Worm (Caenorhabditis elegans) whole organism, young adult: ENCODE data around the gene str-61.

Experiments used
- B0261.1 ChIP-seq: sonication (generic microtip); optimal IDR thresholded peaks from 2 replicates; lab custom pipeline; 2016; ENCODE audit warnings: mild to moderate bottlenecking, missing genetic modification characterization, moderate library complexity, missing compliant biosample characterization
- D2030.7 ChIP-seq: fragments of 200-800 bp; sonication (Bioruptor generic); IDR thresholded peaks from 2 replicates; pipeline ENCODE4 v1.3.6; 2022; ENCODE audit warnings: missing genetic modification reagents, missing genetic modification characterization, missing compliant biosample characterization
- F22D6.2 ChIP-seq: sonication (generic microtip); optimal IDR thresholded peaks from 2 replicates; lab custom pipeline; 2016; ENCODE audit warnings: mild to moderate bottlenecking, missing genetic modification characterization, missing compliant biosample characterization
- F37B4.10 ChIP-seq: fragments of 200-800 bp; sonication (Bioruptor generic); IDR thresholded peaks from 2 replicates; pipeline ENCODE4 v1.3.6; 2022; ENCODE audit warnings: missing genetic modification characterization, missing compliant biosample characterization
- F57A8.1 ChIP-seq: fragments of 200-800 bp; sonication (Bioruptor generic); optimal IDR thresholded peaks from 2 replicates; lab custom pipeline; 2018; ENCODE audit warnings: mild to moderate bottlenecking, missing genetic modification characterization, moderate library complexity, missing compliant biosample characterization
- K11D2.4 ChIP-seq: fragments of 200-800 bp; sonication (Bioruptor generic); IDR thresholded peaks from 2 replicates; pipeline ENCODE4 v1.3.6; 2022; ENCODE audit warnings: missing genetic modification reagents, missing genetic modification characterization, missing compliant biosample characterization
- Y53F4B.3 ChIP-seq: fragments of 200-800 bp; sonication (Bioruptor generic); IDR thresholded peaks from 2 replicates; pipeline ENCODE4 v1.3.6; 2022; ENCODE audit warnings: missing genetic modification reagents, missing genetic modification characterization, missing compliant biosample characterization
- ama-1 ChIP-seq, 3 experiments: fragments of 150-350 bp in 1 of 3; sonication (generic microtip) in 2 of 3; optimal IDR thresholded peaks; 2 replicates each; lab custom pipeline; 2014 to 2018; ENCODE audit warnings: missing biosample characterization in 2 of 3, missing genetic modification characterization in 2 of 3, missing genetic modification reagents in 2 of 3
- aptf-2 ChIP-seq: fragments of 200-800 bp; sonication (Bioruptor generic); conservative IDR thresholded peaks from 2 replicates; pipeline ENCODE4 v1.3.6; 2022; ENCODE audit warnings: missing genetic modification reagents, missing genetic modification characterization, missing compliant biosample characterization
- athp-1 ChIP-seq: sonication (generic microtip); optimal IDR thresholded peaks from 2 replicates; lab custom pipeline; 2017; ENCODE audit warnings: mild to moderate bottlenecking, missing genetic modification characterization, missing compliant biosample characterization
- attf-3 ChIP-seq: fragments of 200-800 bp; sonication (Bioruptor generic); conservative IDR thresholded peaks from 2 replicates; pipeline ENCODE4 v1.3.6; 2022; ENCODE audit warnings: missing genetic modification reagents, missing genetic modification characterization, missing compliant biosample characterization
- attf-6 ChIP-seq: fragments of 200-800 bp; sonication (Bioruptor generic); IDR thresholded peaks from 2 replicates; pipeline ENCODE4 v1.3.6; 2022; ENCODE audit warnings: missing genetic modification reagents, missing genetic modification characterization, missing compliant biosample characterization
- bed-2 ChIP-seq: fragments of 200-800 bp; sonication (Bioruptor generic); IDR thresholded peaks from 2 replicates; pipeline ENCODE4 v1.3.6; 2022; ENCODE audit warnings: missing genetic modification reagents, missing genetic modification characterization, missing compliant biosample characterization
- ceh-100 ChIP-seq: fragments of 200-800 bp; sonication (Bioruptor generic); IDR thresholded peaks from 2 replicates; pipeline ENCODE4 v1.3.6; 2022; ENCODE audit warnings: missing genetic modification reagents, missing genetic modification characterization, missing compliant biosample characterization
- ceh-27 ChIP-seq: fragments of 200-800 bp; sonication (Bioruptor generic); optimal IDR thresholded peaks from 2 replicates; lab custom pipeline; 2018; ENCODE audit warnings: mild to moderate bottlenecking, missing genetic modification characterization, moderate library complexity, missing compliant biosample characterization
- ceh-58 ChIP-seq: fragments of 200-800 bp; sonication (Bioruptor generic); IDR thresholded peaks from 2 replicates; pipeline ENCODE4 v1.3.6; 2022; ENCODE audit warnings: missing genetic modification characterization, missing compliant biosample characterization
- die-1 ChIP-seq: sonication (generic microtip); optimal IDR thresholded peaks from 2 replicates; lab custom pipeline; 2016; ENCODE audit warnings: missing genotype, mild to moderate bottlenecking, missing genetic modification characterization, missing compliant biosample characterization
- ekl-4 ChIP-seq: fragments of 200-800 bp; sonication (Bioruptor generic); IDR thresholded peaks from 2 replicates; pipeline ENCODE4 v1.3.6; 2022; ENCODE audit warnings: missing genetic modification reagents, missing genetic modification characterization, missing compliant biosample characterization
- hlh-26 ChIP-seq: fragments of 200-800 bp; sonication (Bioruptor generic); conservative IDR thresholded peaks from 2 replicates; pipeline ENCODE4 v1.3.6; 2022; ENCODE audit warnings: missing genetic modification reagents, missing genetic modification characterization, missing compliant biosample characterization
- hmg-1.2 ChIP-seq: fragments of 200-800 bp; sonication (Bioruptor generic); IDR thresholded peaks from 2 replicates; pipeline ENCODE4 v1.3.6; 2022; ENCODE audit warnings: missing genetic modification reagents, missing genetic modification characterization, missing compliant biosample characterization
- hrde-1 ChIP-seq: sonication (generic microtip); optimal IDR thresholded peaks from 2 replicates; lab custom pipeline; 2016; ENCODE audit warnings: missing genetic modification characterization, mild to moderate bottlenecking, missing compliant biosample characterization, moderate library complexity, missing genotype, missing genetic modification reagents, borderline replicate concordance
- lin-26 ChIP-seq: fragments of 200-800 bp; sonication (Bioruptor generic); IDR thresholded peaks from 2 replicates; pipeline ENCODE4 v1.3.6; 2022; ENCODE audit warnings: missing genetic modification reagents, missing genetic modification characterization, missing compliant biosample characterization
- lin-35 ChIP-seq, 3 experiments: fragments of 150-350 bp in 2 of 3; sonication (generic microtip) in 1 of 3; optimal IDR thresholded peaks; 2 replicates each; lab custom pipeline; 2014 to 2018; ENCODE audit warnings: missing biosample characterization in 3 of 3, missing genetic modification characterization in 3 of 3, missing genetic modification reagents in 3 of 3
- lin-54 ChIP-seq: fragments of 200-800 bp; sonication (Bioruptor generic); optimal IDR thresholded peaks from 2 replicates; lab custom pipeline; 2018; ENCODE audit warnings: mild to moderate bottlenecking, missing genetic modification characterization, missing compliant biosample characterization
- lsl-1 ChIP-seq: fragments of 200-800 bp; sonication (Bioruptor generic); optimal IDR thresholded peaks from 2 replicates; lab custom pipeline; 2018; ENCODE audit warnings: mild to moderate bottlenecking, missing genetic modification characterization, moderate library complexity, missing compliant biosample characterization
- lsy-27 ChIP-seq: sonication (generic microtip); optimal IDR thresholded peaks from 2 replicates; lab custom pipeline; 2017; ENCODE audit warnings: missing genetic modification characterization, mild to moderate bottlenecking, missing compliant biosample characterization, antibody characterized with exemption, missing genotype, borderline replicate concordance; ENCODE audit not compliant: insufficient read depth
- madf-10 ChIP-seq: sonication (generic microtip); optimal IDR thresholded peaks from 2 replicates; lab custom pipeline; 2016; ENCODE audit warnings: mild to moderate bottlenecking, missing genetic modification characterization, missing compliant biosample characterization
- mcd-1 ChIP-seq: fragments of 200-800 bp; sonication (Bioruptor generic); IDR thresholded peaks from 2 replicates; pipeline ENCODE4 v1.3.6; 2022; ENCODE audit warnings: missing genetic modification reagents, missing genetic modification characterization, missing compliant biosample characterization
- sptf-2 ChIP-seq: fragments of 200-800 bp; sonication (Bioruptor generic); optimal IDR thresholded peaks from 2 replicates; lab custom pipeline; 2018; ENCODE audit warnings: mild to moderate bottlenecking, missing genetic modification characterization, missing compliant biosample characterization
- tbx-9 ChIP-seq: sonication (generic microtip); optimal IDR thresholded peaks from 2 replicates; lab custom pipeline; 2016; ENCODE audit warnings: borderline replicate concordance, missing genetic modification characterization, inconsistent platforms, missing compliant biosample characterization
- unc-130 ChIP-seq: sonication (generic microtip); optimal IDR thresholded peaks from 2 replicates; lab custom pipeline; 2016; ENCODE audit warnings: missing genetic modification reagents, missing genetic modification characterization, missing compliant biosample characterization
- unc-62 ChIP-seq: fragments of 150-350 bp; optimal IDR thresholded peaks from 2 replicates; lab custom pipeline; 2014; ENCODE audit warnings: missing biosample characterization, missing genetic modification reagents, missing genetic modification characterization
- ztf-22 ChIP-seq: fragments of 200-800 bp; sonication (Bioruptor generic); optimal IDR thresholded peaks from 2 replicates; lab custom pipeline; 2018; ENCODE audit warnings: mild to moderate bottlenecking, missing genetic modification characterization, moderate library complexity, missing compliant biosample characterization
- ztf-28 ChIP-seq: fragments of 200-800 bp; sonication (Bioruptor generic); IDR thresholded peaks from 2 replicates; pipeline ENCODE4 v1.3.6; 2022; ENCODE audit warnings: missing genetic modification reagents, missing genetic modification characterization, missing compliant biosample characterization
- ztf-3 ChIP-seq: fragments of 200-800 bp; sonication (Bioruptor generic); optimal IDR thresholded peaks from 2 replicates; lab custom pipeline; 2018; ENCODE audit warnings: mild to moderate bottlenecking, missing genetic modification characterization, missing compliant biosample characterization

The str-61 gene

DNA sequence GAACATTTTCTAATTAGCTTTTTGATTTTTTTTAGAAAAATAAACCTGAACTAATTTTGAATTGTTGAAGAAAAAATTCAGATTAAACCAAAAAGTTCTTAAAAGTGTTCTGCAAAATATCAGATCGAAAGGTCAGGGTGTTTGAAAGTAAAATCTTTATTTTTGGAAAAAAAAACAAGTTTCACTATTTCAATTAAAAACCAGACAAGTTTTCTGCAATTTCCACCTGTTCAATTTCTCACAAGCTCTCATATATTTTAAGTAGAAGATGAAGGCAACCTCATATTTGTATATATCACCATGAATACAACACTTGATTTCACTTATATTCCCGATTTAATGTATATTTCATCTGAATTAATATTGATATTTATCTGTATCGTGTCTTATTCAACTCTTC is 16.1 kb upstream of the str-61 start, which contains the start of gene srz-102:
TSS of gene srz-102 (plus strand) at position 301 of the 400 bp plus-strand sequence.
- no peak for TF ChIP-seq ceh-27
- TF ChIP-seq ceh-58 (GFP tag; lab: Robert Waterston, UW), result no peak
- no peak for TF ChIP-seq K11D2.4
- TF ChIP-seq ztf-28, result no peak
- no peak for TF ChIP-seq lin-54 (GFP tag; lab: Kevin White, UChicago)
- TF ChIP-seq F37B4.10 (GFP tag; lab: Robert Waterston, UW), result no peak
- no peak for TF ChIP-seq B0261.1 (tag; lab: Kevin White, UChicago)
- no peak for TF ChIP-seq lsy-27 (tag; lab: Kevin White, UChicago)
- TF ChIP-seq attf-6 (GFP tag; lab: Robert Waterston, UW), result no peak
- TF ChIP-seq ekl-4 (GFP tag; lab: Robert Waterston, UW), result no peak

DNA sequence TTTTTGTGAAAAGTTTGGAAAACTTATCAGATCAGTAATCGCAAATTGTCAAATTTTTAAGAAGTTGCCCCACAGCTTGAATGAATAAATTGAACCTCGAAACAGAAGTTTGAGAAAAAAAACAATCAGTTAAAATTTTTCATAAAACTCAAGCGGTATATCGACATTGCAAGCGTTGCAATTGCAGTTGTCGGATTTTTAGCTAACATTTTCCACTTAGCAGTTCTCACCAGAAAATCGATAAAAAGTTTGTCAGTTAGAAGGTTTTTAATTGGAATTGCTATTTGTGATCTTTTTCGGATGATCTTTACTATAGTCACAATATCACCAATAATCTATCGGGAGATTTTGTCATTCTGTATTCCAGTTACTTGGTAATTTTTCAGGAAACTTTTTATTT is 14.6 kb upstream of the str-61 start, which contains the start of gene srw-43:
TSS of gene srw-43 (plus strand) at position 301 of the 400 bp plus-strand sequence.
- TF ChIP-seq hlh-26 (GFP tag; lab: Robert Waterston, UW) (no peak), unc-62 (GFP tag; lab: Kevin White, UChicago) (no peak), lin-54 (GFP tag; lab: Kevin White, UChicago) (no peak), athp-1 (no peak), lsl-1 (no peak), ztf-22 (GFP tag; lab: Kevin White, UChicago) (no peak), lin-26 (GFP tag; lab: Robert Waterston, UW) (no peak), ztf-3 (GFP tag; lab: Kevin White, UChicago) (no peak), aptf-2 (GFP tag; lab: Robert Waterston, UW) (no peak)
- TF ChIP-seq, all 124 proteins: peak for 0

DNA sequence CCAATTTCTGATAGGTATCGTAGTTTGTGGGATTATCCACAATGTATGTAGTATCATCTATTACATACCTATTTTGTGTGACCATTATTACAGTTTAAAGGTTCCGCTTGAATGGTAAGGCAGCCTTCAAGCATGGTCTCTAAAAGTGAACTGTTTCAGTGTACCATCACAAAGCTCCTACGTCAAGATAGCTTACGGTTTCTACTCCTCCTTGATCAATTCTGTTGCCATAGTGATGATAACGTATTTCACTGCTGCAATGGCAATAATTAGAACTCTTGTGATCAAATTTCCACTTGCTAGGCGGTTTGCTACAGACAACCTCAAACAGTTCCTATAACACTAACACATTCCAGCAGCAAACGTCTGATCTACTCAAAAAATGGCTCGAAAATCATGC is 12.3 kb upstream of the str-61 start:
- no peak for TF ChIP-seq bed-2 (GFP tag; lab: Robert Waterston, UW)
- TF ChIP-seq sptf-2 (GFP tag; lab: Kevin White, UChicago), result no peak
- no peak for TF ChIP-seq lsl-1
- TF ChIP-seq die-1 (tag; lab: Kevin White, UChicago), result no peak
- TF ChIP-seq mcd-1 (GFP tag; lab: Robert Waterston, UW), result no peak
- TF ChIP-seq unc-130 (GFP tag; lab: Kevin White, UChicago), result no peak
- TF ChIP-seq lin-26 (GFP tag; lab: Robert Waterston, UW), result no peak
- TF ChIP-seq madf-10, result no peak
- TF ChIP-seq ztf-22 (GFP tag; lab: Kevin White, UChicago), result no peak
- no peak for TF ChIP-seq D2030.7
- TF ChIP-seq F57A8.1 (GFP tag; lab: Kevin White, UChicago), result no peak
- TF ChIP-seq F22D6.2 (tag; lab: Kevin White, UChicago), result no peak
- no peak for TF ChIP-seq tbx-9 (tag; lab: Kevin White, UChicago)
- no peak for TF ChIP-seq ceh-100
- TF ChIP-seq Y53F4B.3 (GFP tag; lab: Robert Waterston, UW), result no peak
- TF ChIP-seq attf-3, result no peak
- no peak for TF ChIP-seq ama-1 (optimal IDR thresholded peaks at IDR 0.05; lab: Kevin White, UChicago)
- TF ChIP-seq ama-1 (GFP tag; optimal IDR thresholded peaks at IDR 0.05; lab: Kevin White, UChicago), result no peak
- no peak for TF ChIP-seq hmg-1.2 (GFP tag; lab: Robert Waterston, UW)

DNA sequence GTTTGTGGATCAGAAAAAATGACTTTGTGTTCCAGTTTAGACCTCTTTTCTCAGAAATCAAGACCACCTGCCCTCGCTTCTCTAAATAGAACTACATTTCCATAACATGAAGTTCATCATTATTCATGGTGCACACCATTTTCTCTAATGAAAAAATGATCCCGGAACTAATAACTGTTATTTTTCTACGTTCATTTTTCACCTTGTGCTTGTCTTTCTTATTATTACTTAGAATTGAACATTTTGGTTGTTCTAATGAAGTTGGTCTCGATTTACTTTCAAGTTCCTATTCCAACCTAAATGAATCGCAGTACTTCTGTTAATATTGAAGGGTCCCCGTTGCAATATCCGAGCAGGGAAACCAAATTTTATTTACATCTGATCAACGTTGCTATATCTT is 11.8 kb upstream of the str-61 start, which contains the start of gene srw-36:
TSS of gene srw-36 (plus strand) at position 301 of the 400 bp plus-strand sequence.
- TF ChIP-seq lin-35 (GFP tag; optimal IDR thresholded peaks at IDR 0.05; lab: Kevin White, UChicago) (no peak), hrde-1 (tag; lab: Kevin White, UChicago) (no peak)
